Worm (Caenorhabditis elegans) whole organism, midembryonic: ENCODE measurements around the gene R11G1.11.
A peak's percentile ranks its signal among the peaks of the same experiment; 100 is the strongest.

Experiments
- T22C8.4 ChIP-seq: fragments of 200-800 bp; sonication (Bioruptor generic); IDR thresholded peaks from 2 replicates; pipeline ENCODE4 v1.3.6; 2022; ENCODE audit warnings: missing genetic modification characterization, missing compliant biosample characterization
- cog-1 ChIP-seq: sonication (generic microtip); optimal IDR thresholded peaks from 2 replicates; lab custom pipeline; 2016; ENCODE audit warnings: missing genetic modification characterization, missing compliant biosample characterization
- flt-1 ChIP-seq: fragments of 200-800 bp; sonication (Bioruptor generic); IDR thresholded peaks from 2 replicates; pipeline ENCODE4 v1.3.6; 2022; ENCODE audit warnings: missing genetic modification characterization, missing compliant biosample characterization
- klf-2 ChIP-seq: fragments of 200-800 bp; sonication (Bioruptor generic); conservative IDR thresholded peaks from 2 replicates; pipeline ENCODE4 v1.3.6; 2022; ENCODE audit warnings: missing genetic modification reagents, missing genetic modification characterization, missing compliant biosample characterization
- med-1 ChIP-seq: sonication (generic microtip); optimal IDR thresholded peaks from 2 replicates; lab custom pipeline; 2017; ENCODE audit warnings: missing genetic modification characterization, mild to moderate bottlenecking, missing compliant biosample characterization, antibody characterized with exemption, missing genetic modification reagents; ENCODE audit not compliant: insufficient read depth
- ref-1 ChIP-seq: fragments of 200-800 bp; sonication (Bioruptor generic); conservative IDR thresholded peaks from 2 replicates; pipeline ENCODE4 v1.3.6; 2022; ENCODE audit warnings: missing genetic modification reagents, missing genetic modification characterization, missing compliant biosample characterization
- tab-1 ChIP-seq: fragments of 200-800 bp; sonication (Bioruptor generic); IDR thresholded peaks from 2 replicates; pipeline ENCODE4 v1.3.6; 2022; ENCODE audit warnings: missing genetic modification characterization, missing compliant biosample characterization
- ztf-23 ChIP-seq: fragments of 200-800 bp; sonication (Bioruptor generic); IDR thresholded peaks from 2 replicates; pipeline ENCODE4 v1.3.6; 2022; ENCODE audit warnings: missing genetic modification reagents, missing genetic modification characterization, missing compliant biosample characterization
- ztf-29 ChIP-seq: fragments of 200-800 bp; sonication (Bioruptor generic); IDR thresholded peaks from 2 replicates; pipeline ENCODE4 v1.3.6; 2022; ENCODE audit warnings: missing genetic modification reagents, missing genetic modification characterization, missing compliant biosample characterization

Gene R11G1.11

DNA sequence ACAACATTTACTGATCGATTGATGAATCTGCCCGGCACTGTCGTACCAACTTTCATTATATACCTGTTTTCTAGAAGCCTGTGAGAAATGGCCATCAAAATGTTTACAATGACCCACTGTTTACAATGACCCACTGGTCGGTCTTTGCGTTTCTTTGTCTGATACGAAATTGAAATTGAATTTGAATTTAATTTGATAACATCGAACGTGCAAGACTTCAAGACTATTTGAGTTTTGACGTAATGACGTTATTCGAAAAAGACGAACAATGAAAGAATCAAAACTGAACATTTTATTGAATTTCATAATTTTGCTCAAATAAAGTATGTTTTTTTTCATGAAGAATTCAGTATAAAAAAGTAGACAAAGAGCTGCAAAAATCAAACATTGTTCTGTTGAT, 17.3 kb downstream of the R11G1.11 start, which contains the start of gene C02F12.5:
C02F12.5 (minus strand) TSS at position 101 of the 400 bp plus-strand sequence.
- TF ChIP-seq ztf-29: no peak
- TF ChIP-seq T22C8.4 (GFP tag; lab: Robert Waterston, UW): no peak
- no peak for TF ChIP-seq flt-1 (GFP tag; lab: Robert Waterston, UW)
- no peak for TF ChIP-seq ztf-23 (GFP tag; lab: Robert Waterston, UW)
- no peak for TF ChIP-seq klf-2 (GFP tag; lab: Robert Waterston, UW)
- no peak for TF ChIP-seq tab-1
- TF ChIP-seq ref-1 (GFP tag; lab: Robert Waterston, UW): no peak
- TF ChIP-seq cog-1: no peak
- TF ChIP-seq med-1 (GFP tag; lab: Kevin White, UChicago): no peak

DNA sequence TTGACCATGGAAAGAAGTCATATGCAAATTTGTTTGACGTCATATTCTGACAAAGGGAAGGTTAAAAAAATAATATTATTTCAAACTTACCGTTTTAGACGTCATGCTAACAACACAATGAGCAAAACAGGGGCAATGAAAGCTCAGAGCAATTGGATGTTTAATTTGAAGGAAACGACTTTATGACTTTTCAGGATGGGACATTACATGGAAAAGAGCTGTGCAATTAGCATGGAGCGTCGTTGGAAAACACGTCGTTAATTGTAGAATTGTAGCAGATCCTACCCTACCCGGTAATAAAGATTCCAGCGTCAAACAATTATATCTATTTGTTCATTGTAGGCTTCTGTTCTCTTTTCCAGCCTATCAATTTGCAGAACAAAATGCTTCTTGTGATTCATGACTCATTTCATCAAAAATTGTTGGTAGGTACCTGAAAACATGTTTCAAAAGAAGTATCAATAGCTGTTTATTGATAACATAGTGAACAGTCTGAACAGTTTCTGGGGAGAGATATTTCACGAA, 18.9 kb downstream of the R11G1.11 start, which contains the start of gene ceh-63:
ceh-63 (minus strand) TSS at position 475 of the 525 bp plus-strand sequence.
- no peak for TF ChIP-seq T22C8.4 (GFP tag; lab: Robert Waterston, UW)
- no peak for TF ChIP-seq ztf-23 (GFP tag; lab: Robert Waterston, UW)
- TF ChIP-seq med-1 (GFP tag; lab: Kevin White, UChicago): no peak
- TF ChIP-seq tab-1: no peak
- TF ChIP-seq cog-1: no peak
- TF ChIP-seq ztf-29: no peak
- TF ChIP-seq klf-2 (GFP tag; lab: Robert Waterston, UW): no peak
- no peak for TF ChIP-seq ref-1 (GFP tag; lab: Robert Waterston, UW)
- TF ChIP-seq flt-1 (GFP tag; lab: Robert Waterston, UW): no peak

DNA sequence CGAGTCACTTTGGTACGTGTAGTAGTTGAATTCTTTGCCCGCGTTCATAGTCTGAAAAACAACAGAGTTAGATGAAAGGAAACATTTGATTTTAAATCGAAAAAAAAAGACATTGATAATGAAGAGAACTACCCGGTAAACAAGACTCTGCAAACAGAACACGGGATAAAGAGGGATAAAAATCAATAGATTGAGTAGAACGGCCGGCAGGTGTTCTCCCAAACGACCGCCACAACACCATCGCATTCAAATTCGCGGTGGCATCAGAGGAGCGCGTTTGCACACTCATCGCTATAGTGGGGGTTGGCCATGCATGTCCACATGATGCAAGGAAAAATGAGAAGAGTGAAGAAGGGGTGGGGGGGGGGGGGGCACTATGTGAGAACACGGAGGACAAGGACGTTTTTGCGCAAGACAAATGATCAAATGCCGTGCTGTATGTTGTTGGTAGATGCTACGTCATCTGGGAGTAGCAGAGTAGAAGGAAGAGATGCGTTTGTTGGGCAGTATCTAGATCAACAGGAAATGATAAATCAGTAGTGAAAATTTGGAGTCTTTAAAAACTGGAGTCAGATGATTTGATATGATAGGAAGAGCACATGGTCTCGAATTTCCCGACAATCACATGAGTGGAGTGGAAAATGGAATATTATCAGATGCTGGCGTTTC, 23.9 kb downstream of the R11G1.11 start, which contains the start of gene tag-52:
tag-52 (minus strand) TSS at position 51 of the 669 bp plus-strand sequence.
- TF ChIP-seq ztf-29: no peak
- TF ChIP-seq tab-1: no peak
- no peak for TF ChIP-seq klf-2 (GFP tag; lab: Robert Waterston, UW)
- TF ChIP-seq flt-1 (GFP tag; lab: Robert Waterston, UW): 0 out of 2 replicates have a peak, but pooled peaks have one; percentile 64
- TF ChIP-seq ref-1 (GFP tag; lab: Robert Waterston, UW): no peak
- no peak for TF ChIP-seq med-1 (GFP tag; lab: Kevin White, UChicago)

DNA sequence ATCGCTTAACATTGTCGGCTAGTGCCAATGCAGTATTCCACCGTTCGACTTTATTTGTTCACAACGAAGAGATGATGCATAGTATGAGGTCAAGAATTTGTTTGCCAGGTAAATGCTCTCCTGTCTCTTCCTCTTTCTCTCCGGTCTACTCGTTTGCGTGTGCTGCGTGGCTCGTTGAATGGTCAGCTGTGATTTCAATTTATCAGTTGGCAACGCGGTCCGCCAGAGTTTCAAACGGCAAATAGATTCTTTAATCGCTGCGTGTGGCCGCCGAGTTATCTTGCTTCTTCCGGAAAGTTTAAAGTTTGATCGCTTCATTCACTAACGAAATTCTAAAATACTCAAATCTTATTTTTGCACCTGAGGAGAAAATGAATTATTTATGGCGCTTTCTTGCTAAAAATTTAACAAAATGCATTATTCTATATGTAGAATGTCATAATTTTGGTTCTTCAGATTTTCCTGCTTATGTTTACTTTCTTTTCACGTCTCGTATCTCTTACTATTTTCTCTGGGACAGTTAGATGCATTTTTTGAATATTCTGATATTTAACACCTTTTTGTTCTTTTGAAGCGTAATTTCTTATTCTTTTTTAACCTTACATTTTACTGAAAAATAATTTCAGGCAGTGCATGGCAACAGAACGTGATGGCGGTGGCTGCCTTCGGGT, 26.0 kb downstream of the R11G1.11 start, which contains the start of gene tsp-17:
tsp-17 (plus strand) TSS at position 621 of the 671 bp plus-strand sequence.
- no peak for TF ChIP-seq ztf-29
- TF ChIP-seq ztf-23 (GFP tag; lab: Robert Waterston, UW): no peak
- TF ChIP-seq ref-1 (GFP tag; lab: Robert Waterston, UW): no peak
- TF ChIP-seq T22C8.4 (GFP tag; lab: Robert Waterston, UW): no peak
- TF ChIP-seq med-1 (GFP tag; lab: Kevin White, UChicago): no peak
- TF ChIP-seq flt-1 (GFP tag; lab: Robert Waterston, UW): no peak
- no peak for TF ChIP-seq tab-1
- no peak for TF ChIP-seq cog-1
- TF ChIP-seq klf-2 (GFP tag; lab: Robert Waterston, UW): no peak

DNA sequence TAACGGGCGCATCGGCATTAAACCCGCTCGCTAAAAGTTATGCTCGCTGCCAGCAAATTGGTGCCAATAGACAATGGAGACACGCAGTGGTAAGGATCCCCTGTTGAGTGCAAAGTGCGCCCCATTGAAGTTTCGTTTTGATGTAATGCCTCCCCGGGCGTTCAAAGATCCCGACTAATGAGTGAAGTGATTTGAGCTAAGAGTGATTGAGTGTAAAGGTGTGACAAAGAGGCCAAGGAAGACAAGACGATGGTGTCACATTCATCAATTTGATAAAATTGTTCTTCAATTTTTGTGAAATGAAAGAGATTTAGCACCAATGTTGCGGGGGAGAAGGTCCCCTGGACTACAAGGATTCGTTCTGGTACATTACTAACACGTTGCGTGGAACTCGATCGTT, 28.3 kb downstream of the R11G1.11 start:
- TF ChIP-seq flt-1 (GFP tag; lab: Robert Waterston, UW): no peak
- TF ChIP-seq ref-1 (GFP tag; lab: Robert Waterston, UW): no peak
- no peak for TF ChIP-seq med-1 (GFP tag; lab: Kevin White, UChicago)
- TF ChIP-seq ztf-29: no peak
- no peak for TF ChIP-seq ztf-23 (GFP tag; lab: Robert Waterston, UW)
- no peak for TF ChIP-seq tab-1

DNA sequence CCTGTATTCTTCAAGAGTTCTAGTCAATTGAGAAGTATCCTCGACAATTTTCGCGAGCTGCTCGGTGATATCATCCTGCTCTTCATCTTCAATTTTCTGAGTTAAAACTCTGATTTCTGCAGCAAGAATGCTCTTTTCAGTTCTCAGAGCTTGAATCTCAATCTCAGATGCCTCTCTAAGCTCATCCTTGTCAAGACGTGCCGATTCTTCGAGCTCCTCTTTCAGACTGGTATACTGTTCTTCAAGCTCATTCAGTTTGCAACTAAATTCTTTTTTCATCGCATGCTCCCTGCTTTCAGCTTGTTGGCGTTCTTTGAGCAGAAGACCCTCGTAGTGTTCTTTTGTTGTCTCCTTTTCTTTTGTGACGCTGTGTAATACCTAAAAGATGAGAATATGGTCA, 31.7 kb downstream of the R11G1.11 start:
- no peak for TF ChIP-seq klf-2 (GFP tag; lab: Robert Waterston, UW)
- TF ChIP-seq flt-1 (GFP tag; lab: Robert Waterston, UW): no peak
- TF ChIP-seq tab-1: no peak
- TF ChIP-seq ztf-29: no peak
- TF ChIP-seq cog-1: no peak
- TF ChIP-seq med-1 (GFP tag; lab: Kevin White, UChicago): no peak
- no peak for TF ChIP-seq T22C8.4 (GFP tag; lab: Robert Waterston, UW)
- no peak for TF ChIP-seq ref-1 (GFP tag; lab: Robert Waterston, UW)
- TF ChIP-seq ztf-23 (GFP tag; lab: Robert Waterston, UW): no peak

DNA sequence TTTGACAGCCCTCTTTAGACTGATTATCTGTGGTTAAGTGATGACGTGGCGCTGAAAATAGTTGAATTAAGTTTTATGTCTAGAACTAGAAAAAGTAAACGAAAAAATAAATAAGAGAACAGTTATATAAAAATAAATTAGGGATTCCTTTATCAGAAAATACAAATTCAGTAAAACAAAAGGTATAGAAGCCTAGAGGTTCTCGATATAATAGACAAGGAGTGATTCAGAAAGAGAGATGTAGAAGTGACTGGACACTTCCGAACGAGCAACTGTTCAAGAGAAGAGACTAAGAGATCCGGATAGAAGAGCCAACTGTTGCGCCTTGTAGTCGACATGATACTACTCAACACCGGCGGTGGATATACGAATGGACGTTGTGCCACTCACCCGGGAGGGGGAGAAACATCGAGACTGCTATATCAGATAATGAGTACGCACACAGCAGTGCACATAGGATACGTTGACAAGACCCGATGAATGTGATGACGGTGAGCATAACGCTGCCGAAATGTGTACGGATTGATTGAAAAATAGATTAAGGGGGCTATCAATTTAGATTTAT, 34.5 kb downstream of the R11G1.11 start, which contains the start of gene tag-278:
tag-278 (minus strand) TSS at position 51 of the 565 bp plus-strand sequence.
- no peak for TF ChIP-seq ztf-29

DNA sequence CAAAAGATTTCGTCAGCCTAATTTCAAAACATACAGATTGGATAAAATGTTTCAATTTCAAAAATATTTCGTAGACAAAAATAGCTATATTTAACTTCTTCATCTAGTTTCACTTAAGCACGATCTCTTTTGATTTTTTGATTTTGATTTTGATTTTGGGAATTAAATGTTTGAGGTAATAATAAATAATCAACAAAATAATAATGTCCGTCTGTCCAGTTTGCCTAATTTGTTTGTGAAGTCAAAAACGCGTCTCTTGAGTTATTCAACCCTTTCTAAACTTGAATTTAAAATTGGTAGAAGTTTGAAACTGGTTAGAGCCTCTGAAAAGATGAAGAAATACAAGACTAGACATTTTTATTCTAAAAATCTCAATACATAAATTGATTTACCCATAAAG, 35.1 kb downstream of the R11G1.11 start:
- TF ChIP-seq cog-1 (no peak), ztf-23 (GFP tag; lab: Robert Waterston, UW) (no peak), T22C8.4 (GFP tag; lab: Robert Waterston, UW) (no peak), klf-2 (GFP tag; lab: Robert Waterston, UW) (no peak), tab-1 (no peak), ztf-29 (no peak), med-1 (GFP tag; lab: Kevin White, UChicago) (no peak), flt-1 (GFP tag; lab: Robert Waterston, UW) (no peak), ref-1 (GFP tag; lab: Robert Waterston, UW) (no peak)

DNA sequence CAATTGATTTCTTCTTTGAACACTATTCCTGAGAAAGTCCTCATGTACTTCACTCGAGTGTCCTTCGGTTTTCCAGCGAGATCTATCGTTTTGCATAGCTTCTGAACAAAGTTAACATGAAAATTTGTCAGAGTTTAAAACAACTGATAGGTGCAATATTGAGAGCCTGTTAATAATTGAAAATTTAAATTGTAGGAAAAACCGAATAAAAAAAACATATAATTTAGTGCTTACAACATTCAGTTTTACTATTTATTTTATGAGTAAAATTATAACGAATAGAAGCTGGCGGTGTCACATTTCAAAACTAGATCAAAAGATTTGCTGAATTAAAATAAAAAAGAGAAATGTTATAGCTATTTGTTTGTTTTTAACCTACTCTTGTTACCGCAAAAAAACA, 38.4 kb downstream of the R11G1.11 start, which contains the start of gene C02F12.8:
C02F12.8 (minus strand) TSS at position 101 of the 400 bp plus-strand sequence.
- TF ChIP-seq ztf-23 (GFP tag; lab: Robert Waterston, UW) (no peak), ztf-29 (no peak), flt-1 (GFP tag; lab: Robert Waterston, UW) (no peak), med-1 (GFP tag; lab: Kevin White, UChicago) (no peak), cog-1 (no peak), T22C8.4 (GFP tag; lab: Robert Waterston, UW) (no peak), ref-1 (GFP tag; lab: Robert Waterston, UW) (no peak), klf-2 (GFP tag; lab: Robert Waterston, UW) (no peak)
